Worm (Caenorhabditis elegans) whole organism, late embryonic: ENCODE results near the gene hhat-2.

ENCODE experiments used
- C38D4.7 ChIP-seq: fragments of 200-800 bp; sonication (Bioruptor generic); optimal IDR thresholded peaks from 2 replicates; lab custom pipeline; 2018; ENCODE audit warnings: mild to moderate bottlenecking, missing genetic modification characterization, moderate library complexity, missing compliant biosample characterization
- K09A11.1 ChIP-seq: sonication (generic microtip); optimal IDR thresholded peaks from 2 replicates; lab custom pipeline; 2017; ENCODE audit warnings: antibody characterized with exemption, mild to moderate bottlenecking, missing genetic modification characterization, missing compliant biosample characterization; ENCODE audit not compliant: insufficient read depth
- ama-1 ChIP-seq: fragments of 150-350 bp; optimal IDR thresholded peaks from 2 replicates; lab custom pipeline; 2014
- ceh-14 ChIP-seq: sonication (generic microtip); optimal IDR thresholded peaks from 2 replicates; lab custom pipeline; 2016; ENCODE audit warnings: missing genotype, missing genetic modification characterization, missing compliant biosample characterization
- ceh-18 ChIP-seq: sonication (generic microtip); optimal IDR thresholded peaks from 2 replicates; lab custom pipeline; 2016; ENCODE audit warnings: missing genetic modification characterization, missing compliant biosample characterization
- ceh-19 ChIP-seq: fragments of 200-800 bp; sonication (Bioruptor generic); optimal IDR thresholded peaks from 2 replicates; lab custom pipeline; 2018; ENCODE audit warnings: mild to moderate bottlenecking, missing genetic modification characterization, missing compliant biosample characterization
- ceh-24 ChIP-seq: sonication (generic microtip); optimal IDR thresholded peaks from 2 replicates; lab custom pipeline; 2016; ENCODE audit warnings: mild to moderate bottlenecking, missing genetic modification characterization, missing compliant biosample characterization
- ceh-30 ChIP-seq: fragments of 150-350 bp; optimal IDR thresholded peaks from 2 replicates; lab custom pipeline; 2014; ENCODE audit warnings: missing biosample characterization, missing genetic modification characterization
- ceh-31 ChIP-seq: sonication (generic microtip); optimal IDR thresholded peaks from 2 replicates; lab custom pipeline; 2016; ENCODE audit warnings: missing genetic modification characterization, missing compliant biosample characterization
- ceh-34 ChIP-seq: sonication (generic microtip); optimal IDR thresholded peaks from 2 replicates; lab custom pipeline; 2016; ENCODE audit warnings: mild to moderate bottlenecking, missing genetic modification characterization, missing compliant biosample characterization
- ceh-48 ChIP-seq: sonication (generic microtip); optimal IDR thresholded peaks from 2 replicates; lab custom pipeline; 2016; ENCODE audit warnings: missing genetic modification characterization, inconsistent platforms, missing compliant biosample characterization
- ceh-6 ChIP-seq: fragments of 200-800 bp; sonication (Bioruptor generic); optimal IDR thresholded peaks from 2 replicates; lab custom pipeline; 2018; ENCODE audit warnings: mild to moderate bottlenecking, missing genetic modification characterization, missing compliant biosample characterization
- dve-1 ChIP-seq: sonication (generic microtip); optimal IDR thresholded peaks from 2 replicates; lab custom pipeline; 2017; ENCODE audit warnings: antibody characterized with exemption, mild to moderate bottlenecking, missing genetic modification characterization, missing compliant biosample characterization
- ets-4 ChIP-seq: sonication (generic microtip); optimal IDR thresholded peaks from 2 replicates; lab custom pipeline; 2016; ENCODE audit warnings: missing genetic modification characterization, missing compliant biosample characterization
- fax-1 ChIP-seq: sonication (generic microtip); optimal IDR thresholded peaks from 2 replicates; lab custom pipeline; 2016; ENCODE audit warnings: missing genotype, missing genetic modification characterization, missing compliant biosample characterization
- fkh-10 ChIP-seq: fragments of 150-350 bp; optimal IDR thresholded peaks from 2 replicates; lab custom pipeline; 2014; ENCODE audit warnings: missing biosample characterization, missing genetic modification reagents, missing genetic modification characterization
- hlh-30 ChIP-seq: sonication (generic microtip); optimal IDR thresholded peaks from 2 replicates; lab custom pipeline; 2017; ENCODE audit warnings: antibody characterized with exemption, missing genetic modification characterization, missing compliant biosample characterization; ENCODE audit not compliant: insufficient read depth
- lim-6 ChIP-seq: sonication (generic microtip); optimal IDR thresholded peaks from 2 replicates; lab custom pipeline; 2016; ENCODE audit warnings: missing genetic modification characterization, missing compliant biosample characterization
- lin-11 ChIP-seq: fragments of 200-800 bp; sonication (Bioruptor generic); optimal IDR thresholded peaks from 2 replicates; lab custom pipeline; 2018; ENCODE audit warnings: mild to moderate bottlenecking, missing genetic modification characterization, missing compliant biosample characterization
- madf-2 ChIP-seq: sonication (generic microtip); optimal IDR thresholded peaks from 2 replicates; lab custom pipeline; 2017; ENCODE audit warnings: missing genetic modification characterization, missing compliant biosample characterization
- mec-3 ChIP-seq: sonication (generic microtip); optimal IDR thresholded peaks from 2 replicates; lab custom pipeline; 2016; ENCODE audit warnings: borderline replicate concordance, missing genetic modification characterization, missing compliant biosample characterization
- nfya-1 ChIP-seq: sonication (generic microtip); optimal IDR thresholded peaks from 2 replicates; lab custom pipeline; 2017; ENCODE audit warnings: missing genetic modification characterization, mild to moderate bottlenecking, missing compliant biosample characterization, antibody characterized with exemption, moderate library complexity
- nhr-232 ChIP-seq: sonication (generic microtip); optimal IDR thresholded peaks from 2 replicates; lab custom pipeline; 2016; ENCODE audit warnings: missing genetic modification characterization, missing compliant biosample characterization
- pha-2 ChIP-seq: sonication (generic microtip); optimal IDR thresholded peaks from 2 replicates; lab custom pipeline; 2017; ENCODE audit warnings: mild to moderate bottlenecking, missing genetic modification characterization, missing compliant biosample characterization
- pros-1 ChIP-seq: fragments of 150-350 bp; optimal IDR thresholded peaks from 2 replicates; lab custom pipeline; 2014; ENCODE audit warnings: missing biosample characterization, missing genetic modification reagents, missing genetic modification characterization
- ref-2 ChIP-seq: sonication (generic microtip); optimal IDR thresholded peaks from 2 replicates; lab custom pipeline; 2016; ENCODE audit warnings: missing genetic modification characterization, missing compliant biosample characterization
- rnt-1 ChIP-seq: sonication (generic microtip); optimal IDR thresholded peaks from 2 replicates; lab custom pipeline; 2016; ENCODE audit warnings: missing genetic modification characterization, missing compliant biosample characterization
- sox-2 ChIP-seq: fragments of 200-800 bp; sonication (Bioruptor generic); IDR thresholded peaks from 2 replicates; pipeline ENCODE4 v1.3.6; 2022; ENCODE audit warnings: missing genetic modification reagents, missing genetic modification characterization, missing compliant biosample characterization
- syd-9 ChIP-seq: sonication (generic microtip); optimal IDR thresholded peaks from 2 replicates; lab custom pipeline; 2016; ENCODE audit warnings: mild to moderate bottlenecking, missing genetic modification characterization, moderate library complexity, missing compliant biosample characterization
- tbx-2 ChIP-seq: sonication (generic microtip); optimal IDR thresholded peaks from 2 replicates; lab custom pipeline; 2016; ENCODE audit warnings: missing genetic modification characterization, missing compliant biosample characterization
- ztf-16 ChIP-seq: sonication (generic microtip); optimal IDR thresholded peaks from 2 replicates; lab custom pipeline; 2017; ENCODE audit warnings: missing genetic modification characterization, missing compliant biosample characterization

Gene hhat-2

ce11 chrIV:14797849-14798248 lies 31.1 kb downstream of the hhat-2 start, which contains the start of gene arl-8:
TSS of gene arl-8 (plus strand) at chrIV:14798149.
- TF ChIP-seq sox-2 (GFP tag; lab: Robert Waterston, UW) (no peak), ceh-48 (tag; lab: Kevin White, UChicago) (no peak), fax-1 (tag; lab: Kevin White, UChicago) (no peak), ets-4 (tag; lab: Kevin White, UChicago) (no peak)

ce11 chrIV:14797354-14797753 lies 31.6 kb downstream of the hhat-2 start, which contains the start of the genes Y57G11C.1147 and nuo-3:
TSS of gene Y57G11C.1147 (minus strand) at chrIV:14797514.
TSS of gene nuo-3 (minus strand) at chrIV:14797544.
- peak; percentile 16 for TF ChIP-seq nfya-1 (tag; lab: Kevin White, UChicago)
- no peak for TF ChIP-seq nhr-232 (tag; lab: Kevin White, UChicago)

- no peak for TF ChIP-seq madf-2 (tag; lab: Kevin White, UChicago)
Measured at ce11 chrIV:14795918-14796488, 32.9 kb downstream of the hhat-2 start, which contains the start of gene coq-3. TSS of gene coq-3 (minus strand) at chrIV:14796324.

ce11 chrIV:14793900-14794624 lies 34.9 kb downstream of the hhat-2 start:
- peak; percentile 63 for TF ChIP-seq ceh-31 (tag; lab: Kevin White, UChicago)
- peak; percentile 30 for TF ChIP-seq ceh-18 (tag; lab: Kevin White, UChicago)
- no peak for TF ChIP-seq ceh-30 (tag; lab: Kevin White, UChicago)
- TF ChIP-seq pha-2 (tag; lab: Kevin White, UChicago) = peak; percentile 27
- no peak for TF ChIP-seq madf-2 (tag; lab: Kevin White, UChicago)
- peak; percentile 36 for TF ChIP-seq tbx-2 (tag; lab: Kevin White, UChicago)
- peak; percentile 7 for TF ChIP-seq ceh-14 (tag; lab: Kevin White, UChicago)
- TF ChIP-seq ceh-19 (GFP tag; lab: Kevin White, UChicago) = peak; percentile 50
- TF ChIP-seq ztf-16 = no peak
- TF ChIP-seq hlh-30 = peak; percentile 21
- TF ChIP-seq lin-11 (tag; lab: Kevin White, UChicago) = no peak
- no peak for TF ChIP-seq dve-1 (tag; lab: Kevin White, UChicago)
- TF ChIP-seq lim-6 (tag; lab: Kevin White, UChicago) = no peak
- peak; percentile 74 for TF ChIP-seq ceh-34 (tag; lab: Kevin White, UChicago)
- TF ChIP-seq mec-3 (tag; lab: Kevin White, UChicago) = no peak
- TF ChIP-seq C38D4.7 (GFP tag; lab: Kevin White, UChicago) = peak; percentile 1
- TF ChIP-seq ceh-6 (GFP tag; lab: Kevin White, UChicago) = peak; percentile 27
- peak; percentile 75 for TF ChIP-seq nfya-1 (tag; lab: Kevin White, UChicago)
- peak; percentile 51 for TF ChIP-seq ets-4 (tag; lab: Kevin White, UChicago)
- TF ChIP-seq syd-9 (tag; lab: Kevin White, UChicago) = peak; percentile 13
- TF ChIP-seq ceh-48 (tag; lab: Kevin White, UChicago) = peak; percentile 94
- no peak for TF ChIP-seq ceh-24 (tag; lab: Kevin White, UChicago)
- TF ChIP-seq fkh-10 (GFP tag; lab: Kevin White, UChicago) = peak; percentile 34
- TF ChIP-seq K09A11.1 = no peak
- TF ChIP-seq pros-1 (tag; lab: Kevin White, UChicago) = peak; percentile 2
- peak; percentile 61 for TF ChIP-seq rnt-1 (tag; lab: Kevin White, UChicago)
- no peak for TF ChIP-seq ama-1 (lab: Kevin White, UChicago)
- TF ChIP-seq ref-2 = peak; percentile 59
